Worm (Caenorhabditis elegans) whole organism, L4/young adult: Measurements from ENCODE around the gene F36D3.1.

Experiments
- dao-5 ChIP-seq: sonication (generic microtip); optimal IDR thresholded peaks from 2 replicates; lab custom pipeline; 2016; ENCODE audit warnings: missing genotype, missing genetic modification characterization, moderate library complexity, missing compliant biosample characterization
- him-1 ChIP-seq: sonication (generic microtip); optimal IDR thresholded peaks from 2 replicates; lab custom pipeline; 2016; ENCODE audit warnings: missing genotype, missing genetic modification reagents, missing genetic modification characterization, missing compliant biosample characterization

- TF ChIP-seq dao-5 (tag; lab: Kevin White, UChicago) (no peak), him-1 (tag; lab: Kevin White, UChicago) (no peak)
These were observed 11.7 kb upstream of the F36D3.1 start, which contains the start of gene Y32B12A.5 for ce11 chrV:16487474-16487873.
